Worm (Caenorhabditis elegans): ENCODE results near the gene F26G1.9.
A peak's percentile ranks its signal among the peaks of the same experiment; 100 is the strongest.

Gene F26G1.9

ce11 chrII:4772441-4772840, 1.4 kb downstream of the F26G1.9 start:
- TF ChIP-seq lin-14 (GFP tag; optimal IDR thresholded peaks at IDR 0.05) (peak; percentile 62), grh-1 (GFP tag; IDR thresholded peaks at IDR 0.05) (peak; percentile 53), blmp-1 (tag; optimal IDR thresholded peaks at IDR 0.05) (peak; percentile 86), elt-3 (tag; optimal IDR thresholded peaks at IDR 0.05) (peak in 4 of 6 experiments; percentile 32 to 92 (median 80)), unc-30 (tag; optimal IDR thresholded peaks at IDR 0.05) (no peak), mep-1 (tag; optimal IDR thresholded peaks at IDR 0.05) (no peak), nhr-85 (tag) (peak; percentile 88), nhr-20 (tag; optimal IDR thresholded peaks at IDR 0.05) (peak; percentile 17)

ce11 chrII:4771282-4771681, 2.5 kb downstream of the F26G1.9 start, which contains the start of gene F26G1.5:
TSS of gene F26G1.5 (minus strand) at chrII:4771382.
- no peak for TF ChIP-seq alr-1 (tag; optimal IDR thresholded peaks at IDR 0.05; ENCODE audit: borderline replicate concordance)
- no peak for TF ChIP-seq egl-27 (tag; optimal IDR thresholded peaks at IDR 0.05)

- TF ChIP-seq lin-14 (GFP tag; optimal IDR thresholded peaks at IDR 0.05): peak; percentile 43
- peak in 1 of 2 experiments; percentile 26 for TF ChIP-seq lin-35 (GFP tag; optimal IDR thresholded peaks at IDR 0.05)
- TF ChIP-seq nhr-47 (tag; optimal IDR thresholded peaks at IDR 0.05): no peak
- peak; percentile 99 for TF ChIP-seq elt-2 (tag; optimal IDR thresholded peaks at IDR 0.05)
- no peak for TF ChIP-seq fos-1 (tag; optimal IDR thresholded peaks at IDR 0.05)
- TF ChIP-seq pqm-1 (tag; optimal IDR thresholded peaks at IDR 0.05): peak; percentile 82
- TF ChIP-seq tbx-2 (tag; optimal IDR thresholded peaks at IDR 0.05): no peak
Measured at ce11 chrII:4769886-4770285, 3.9 kb downstream of the F26G1.9 start.

ce11 chrII:4769096-4769495, 4.7 kb downstream of the F26G1.9 start:
- TF ChIP-seq C16A3.4 (tag; optimal IDR thresholded peaks at IDR 0.05) (peak; percentile 30), pax-3 (tag; optimal IDR thresholded peaks at IDR 0.05) (no peak), nhr-20 (tag; optimal IDR thresholded peaks at IDR 0.05) (peak; percentile 39), nhr-90 (tag; optimal IDR thresholded peaks at IDR 0.05; ENCODE audit: poor library complexity) (peak; percentile 4), unc-98 (GFP tag; IDR thresholded peaks at IDR 0.05) (no peak), nhr-85 (tag) (peak; percentile 75), elt-2 (tag; optimal IDR thresholded peaks at IDR 0.05) (peak; percentile 91), efl-1 (optimal IDR thresholded peaks at IDR 0.05) (no peak), efl-1 (GFP tag; optimal IDR thresholded peaks at IDR 0.05 in 1 of 2) (peak in 1 of 2 experiments; percentile 73), nhr-12 (tag; optimal IDR thresholded peaks at IDR 0.05) (no peak), elt-3 (tag; optimal IDR thresholded peaks at IDR 0.05) (peak in 1 of 6 experiments; percentile 84), lin-35 (GFP tag; optimal IDR thresholded peaks at IDR 0.05) (peak in 1 of 2 experiments; percentile 42), sptf-1 (tag; optimal IDR thresholded peaks at IDR 0.05) (no peak), blmp-1 (tag; optimal IDR thresholded peaks at IDR 0.05) (peak; percentile 84), tbx-2 (tag; optimal IDR thresholded peaks at IDR 0.05) (no peak), lin-14 (GFP tag; optimal IDR thresholded peaks at IDR 0.05) (peak; percentile 30), ceh-82 (tag; optimal IDR thresholded peaks at IDR 0.05) (no peak)

- TF ChIP-seq ceh-82 (tag; optimal IDR thresholded peaks at IDR 0.05) (no peak), nhr-20 (tag; optimal IDR thresholded peaks at IDR 0.05) (peak; percentile 7), zip-4 (GFP tag; optimal IDR thresholded peaks at IDR 0.05) (no peak), pag-3 (tag; optimal IDR thresholded peaks at IDR 0.05; ENCODE audit: borderline replicate concordance, insufficient read depth) (no peak), blmp-1 (tag; optimal IDR thresholded peaks at IDR 0.05) (peak; percentile 48), lin-13 (GFP tag; optimal IDR thresholded peaks at IDR 0.05) (no peak), unc-30 (tag; optimal IDR thresholded peaks at IDR 0.05) (no peak), nhr-28 (tag; optimal IDR thresholded peaks at IDR 0.05) (no peak), unc-62 (GFP tag; optimal IDR thresholded peaks at IDR 0.05) (no peak), mep-1 (tag; optimal IDR thresholded peaks at IDR 0.05) (peak; percentile 3), nhr-11 (tag; optimal IDR thresholded peaks at IDR 0.05) (no peak), ets-5 (GFP tag; IDR thresholded peaks at IDR 0.05) (no peak), lin-14 (GFP tag; optimal IDR thresholded peaks at IDR 0.05) (peak; percentile 80), isw-1 (GFP tag; IDR thresholded peaks at IDR 0.05) (no peak), nhr-12 (tag; optimal IDR thresholded peaks at IDR 0.05) (no peak), nhr-85 (tag) (peak; percentile 78), tlp-1 (tag; optimal IDR thresholded peaks at IDR 0.05) (no peak), lir-3 (tag; optimal IDR thresholded peaks at IDR 0.05; ENCODE audit: poor library complexity) (no peak)
Measured at ce11 chrII:4767612-4768011, 6.2 kb downstream of the F26G1.9 start.
